Worm (Caenorhabditis elegans): ENCODE data around the gene clec-266.

DNA sequence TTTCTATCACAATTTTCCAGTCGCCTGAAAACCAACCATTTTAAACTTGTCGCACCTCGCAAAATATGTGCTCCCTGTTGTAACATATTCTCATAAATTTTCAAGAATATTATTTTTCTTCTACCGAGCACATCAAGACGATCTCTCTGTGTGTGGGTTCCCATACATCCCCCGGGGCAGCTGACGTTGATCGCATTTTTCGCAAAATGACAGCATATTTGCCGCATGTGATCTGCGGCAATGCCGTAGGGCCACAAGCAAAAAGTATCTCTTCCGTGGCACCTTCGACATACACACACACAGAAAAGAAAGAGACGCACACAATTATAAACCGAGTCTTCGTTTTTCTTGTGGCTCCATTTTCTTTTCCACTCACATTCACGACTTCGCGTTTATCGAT lies 31.0 kb downstream of the clec-266 start:
- TF ChIP-seq zip-5 (tag; optimal IDR thresholded peaks at IDR 0.05) = no peak
- no peak for TF ChIP-seq ceh-45 (GFP tag; IDR thresholded peaks at IDR 0.05)
- TF ChIP-seq gmeb-2 (tag; optimal IDR thresholded peaks at IDR 0.05) = no peak
- TF ChIP-seq ceh-31 (tag; optimal IDR thresholded peaks at IDR 0.05) = no peak
- no peak for TF ChIP-seq pha-4 (tag; optimal IDR thresholded peaks at IDR 0.05)
- no peak for TF ChIP-seq ref-2 (tag; optimal IDR thresholded peaks at IDR 0.05)
- TF ChIP-seq fkh-10 (GFP tag; optimal IDR thresholded peaks at IDR 0.05) = no peak
- TF ChIP-seq ama-1 (optimal IDR thresholded peaks at IDR 0.05) = no peak
- no peak for TF ChIP-seq nhr-11 (tag; optimal IDR thresholded peaks at IDR 0.05)
- TF ChIP-seq Y22D7AL.16 (tag; optimal IDR thresholded peaks at IDR 0.05) = no peak
- no peak for TF ChIP-seq fax-1 (tag; optimal IDR thresholded peaks at IDR 0.05)
- no peak for TF ChIP-seq elt-4 (tag; optimal IDR thresholded peaks at IDR 0.05)
- no peak for TF ChIP-seq ceh-14 (tag; optimal IDR thresholded peaks at IDR 0.05)
- TF ChIP-seq ceh-9 (tag; optimal IDR thresholded peaks at IDR 0.05) = no peak
